Fruit fly (Drosophila melanogaster) whole organism, pupa: Measurements from ENCODE around the gene CG5001.

Source experiments
- CG14655 ChIP-seq: fragments of 200-800 bp; sonication (Bioruptor generic); optimal IDR thresholded peaks from 3 replicates; lab custom pipeline; 2017; ENCODE audit warnings: mild to moderate bottlenecking, missing biosample characterization, missing genetic modification reagents, missing genetic modification characterization
- CG15710 ChIP-seq: fragments of 200-800 bp; sonication (Bioruptor generic); optimal IDR thresholded peaks from 2 replicates; lab custom pipeline; 2018; ENCODE audit warnings: missing biosample characterization, mild to moderate bottlenecking, missing genetic modification characterization, moderate library complexity
- CG17806 ChIP-seq: fragments of 200-800 bp; sonication (Bioruptor generic); optimal IDR thresholded peaks from 2 replicates; lab custom pipeline; 2018; ENCODE audit warnings: missing biosample characterization, mild to moderate bottlenecking, missing genetic modification characterization, moderate library complexity
- CG32121 ChIP-seq: fragments of 200-800 bp; sonication (Bioruptor generic); IDR thresholded peaks from 2 replicates; pipeline ENCODE4 v1.3.6; 2022; ENCODE audit warnings: missing biosample characterization, missing genetic modification characterization
- CG4496 ChIP-seq: fragments of 200-800 bp; sonication (Bioruptor generic); IDR thresholded peaks from 3 replicates; pipeline ENCODE4 v1.3.6; 2022; ENCODE audit warnings: missing biosample characterization, missing genetic modification characterization
- CG9948 ChIP-seq: fragments of 200-800 bp; sonication (Bioruptor generic); optimal IDR thresholded peaks from 2 replicates; lab custom pipeline; 2018; ENCODE audit warnings: missing biosample characterization, mild to moderate bottlenecking, missing genetic modification characterization, moderate library complexity
- D1 ChIP-seq: fragments of 200-800 bp; sonication (Bioruptor generic); optimal IDR thresholded peaks from 2 replicates; lab custom pipeline; 2018; ENCODE audit warnings: missing biosample characterization, mild to moderate bottlenecking, missing genetic modification characterization, moderate library complexity
- EcR ChIP-seq: fragments of 200-800 bp; sonication (Bioruptor generic); optimal IDR thresholded peaks from 3 replicates; lab custom pipeline; 2019; ENCODE audit warnings: missing biosample characterization, missing genetic modification characterization, mild to moderate bottlenecking, moderate library complexity, missing genetic modification reagents
- Ets98B ChIP-seq: fragments of 200-800 bp; sonication (Bioruptor generic); IDR thresholded peaks from 2 replicates; pipeline ENCODE4 v1.3.6; 2022; ENCODE audit warnings: missing biosample characterization, missing genetic modification characterization

DNA sequence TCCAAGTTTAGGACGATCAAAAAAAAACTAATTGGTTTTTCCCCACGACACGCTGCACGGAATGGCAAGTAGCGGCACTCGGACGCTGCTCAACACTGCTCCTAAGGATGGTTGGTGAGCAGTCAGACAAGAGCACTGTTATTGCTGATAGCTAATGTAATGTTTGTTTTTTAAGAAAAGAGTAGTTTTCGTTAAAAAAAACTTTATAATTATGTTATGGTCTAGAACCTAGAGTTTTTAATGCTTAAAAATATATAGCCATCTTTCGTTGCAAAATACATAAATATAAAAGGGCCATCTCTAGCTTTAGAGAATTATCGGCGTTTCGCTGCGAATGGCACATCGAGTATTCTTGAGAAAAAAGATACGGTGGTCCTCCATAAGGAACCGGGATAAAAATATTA lies 12.9 kb upstream of the CG5001 start, which contains the start of the genes Charon and CG4887:
- TF ChIP-seq D1 (tag; lab: Kevin White, UChicago) (no peak), CG15710 (tag; lab: Kevin White, UChicago) (peak; percentile 80), CG17806 (tag; lab: Kevin White, UChicago) (peak; percentile 63), CG14655 (GFP tag; lab: Kevin White, UChicago) (no peak), CG9948 (tag; lab: Kevin White, UChicago) (peak; percentile 59), CG4496 (GFP tag; lab: Robert Waterston, UW) (peak; percentile 74), EcR (peak; percentile 84), Ets98B (GFP tag; lab: Robert Waterston, UW) (peak; percentile 55), CG32121 (GFP tag; lab: Robert Waterston, UW) (0 out of 2 replicates have a peak, but pooled peaks have one; percentile 16)
